Fruit fly (Drosophila melanogaster) whole organism, prepupa: ENCODE measurements around the gene Vha55.

Source experiments
- Blimp-1 ChIP-seq: fragments of 200-800 bp; sonication (Bioruptor generic); optimal IDR thresholded peaks from 3 replicates; lab custom pipeline; 2017; ENCODE audit warnings: missing biosample characterization, missing genetic modification characterization, mild to moderate bottlenecking, moderate library complexity, missing genetic modification reagents
- CG10631 ChIP-seq: fragments of 200-800 bp; sonication (Bioruptor generic); optimal IDR thresholded peaks from 2 replicates; lab custom pipeline; 2016; ENCODE audit warnings: missing biosample characterization, missing genetic modification characterization
- CG11294 ChIP-seq: fragments of 200-800 bp; sonication (Bioruptor generic); IDR thresholded peaks from 2 replicates; pipeline ENCODE4 v1.3.6; 2022; ENCODE audit warnings: missing biosample characterization, missing genetic modification characterization
- CG3032 ChIP-seq: fragments of 200-800 bp; optimal IDR thresholded peaks from 2 replicates; lab custom pipeline; 2019; ENCODE audit warnings: missing biosample characterization, mild to moderate bottlenecking, missing genetic modification characterization, moderate library complexity
- CG4318 ChIP-seq: fragments of 200-800 bp; sonication (Bioruptor generic); optimal IDR thresholded peaks from 3 replicates; lab custom pipeline; 2017; ENCODE audit warnings: missing biosample characterization, mild to moderate bottlenecking, missing genetic modification characterization
- CG7368 ChIP-seq: fragments of 200-800 bp; sonication (Bioruptor generic); optimal IDR thresholded peaks from 3 replicates; lab custom pipeline; 2016; ENCODE audit warnings: missing biosample characterization, missing genetic modification characterization
- CG8119 ChIP-seq: fragments of 200-800 bp; sonication (Bioruptor generic); IDR thresholded peaks from 3 replicates; pipeline ENCODE4 v1.3.6; 2022; ENCODE audit warnings: missing biosample characterization, missing genetic modification characterization
- Eip75B ChIP-seq: fragments of 200-800 bp; sonication (Bioruptor generic); optimal IDR thresholded peaks from 3 replicates; lab custom pipeline; 2016; ENCODE audit warnings: missing biosample characterization, missing genetic modification characterization
- Eip93F ChIP-seq: fragments of 200-800 bp; sonication (Bioruptor generic); optimal IDR thresholded peaks from 2 replicates; lab custom pipeline; 2016; ENCODE audit warnings: missing biosample characterization, mild to moderate bottlenecking, missing genetic modification characterization
- Gug ChIP-seq: fragments of 200-800 bp; sonication (Bioruptor generic); IDR thresholded peaks from 2 replicates; pipeline ENCODE4 v1.3.6; 2022; ENCODE audit warnings: missing biosample characterization, missing genetic modification characterization
- acj6 ChIP-seq: fragments of 200-800 bp; sonication (Bioruptor generic); optimal IDR thresholded peaks from 3 replicates; lab custom pipeline; 2016; ENCODE audit warnings: missing biosample characterization, missing genetic modification characterization
- cyc ChIP-seq: fragments of 200-800 bp; sonication (Bioruptor generic); optimal IDR thresholded peaks from 3 replicates; lab custom pipeline; 2016; ENCODE audit warnings: missing biosample characterization, missing genetic modification characterization
- fd85E ChIP-seq: fragments of 200-800 bp; sonication (Bioruptor generic); optimal IDR thresholded peaks from 3 replicates; lab custom pipeline; 2016; ENCODE audit warnings: missing biosample characterization, missing genetic modification characterization

DNA sequence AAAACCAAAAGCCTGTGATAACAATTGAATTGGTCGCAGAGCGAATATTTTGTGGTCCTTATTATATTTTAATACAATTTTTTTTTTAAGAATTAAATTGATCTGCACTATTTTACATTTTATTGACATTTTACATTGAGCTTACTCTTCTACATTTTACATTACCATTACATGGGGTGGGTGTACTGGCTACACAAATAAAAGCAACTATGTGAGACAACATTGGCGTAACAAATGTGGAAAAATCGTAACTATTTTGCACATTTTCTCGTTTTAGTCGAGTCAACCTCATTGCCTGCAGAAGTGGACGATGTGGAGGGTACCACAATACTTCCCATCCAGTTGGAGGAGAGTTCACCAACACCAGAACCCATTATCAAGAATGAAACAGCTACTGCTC is 22.9 kb upstream of the Vha55 start:
- TF ChIP-seq CG3032 (tag; lab: Kevin White, UChicago), result no peak
- no peak for TF ChIP-seq Blimp-1
- no peak for TF ChIP-seq Eip93F
- TF ChIP-seq CG11294 (GFP tag; lab: Robert Waterston, UW), result no peak
- TF ChIP-seq CG7368 (GFP tag; lab: Kevin White, UChicago), result no peak
- TF ChIP-seq cyc, result no peak
- TF ChIP-seq CG10631 (GFP tag; lab: Kevin White, UChicago), result no peak
- TF ChIP-seq Eip75B (GFP tag; lab: Kevin White, UChicago), result no peak
- no peak for TF ChIP-seq fd85E (GFP tag; lab: Kevin White, UChicago)
- no peak for TF ChIP-seq acj6 (GFP tag; lab: Kevin White, UChicago)
- TF ChIP-seq Gug (GFP tag; lab: Robert Waterston, UW), result no peak
- no peak for TF ChIP-seq CG4318 (GFP tag; lab: Kevin White, UChicago)
- no peak for TF ChIP-seq CG8119 (GFP tag; lab: Robert Waterston, UW)
